Worm (Caenorhabditis elegans): ENCODE results near the gene F13H8.6.

Gene F13H8.6

ce11 chrII:6286865-6287264, at the start of gene F13H8.6:
F13H8.6 (minus strand) TSS chrII:6286965.
- TF ChIP-seq D2030.7 (GFP tag; IDR thresholded peaks at IDR 0.05), result no peak
- no peak for TF ChIP-seq die-1 (tag; optimal IDR thresholded peaks at IDR 0.05)
- no peak for TF ChIP-seq F10E7.11 (tag; optimal IDR thresholded peaks at IDR 0.05)
- no peak for TF ChIP-seq madf-8 (GFP tag; conservative IDR thresholded peaks at IDR 0.05)
- TF ChIP-seq nhr-27 (tag; optimal IDR thresholded peaks at IDR 0.05), result no peak
- TF ChIP-seq pha-4 (tag; optimal IDR thresholded peaks at IDR 0.05), result no peak
- TF ChIP-seq dpff-1 (tag; optimal IDR thresholded peaks at IDR 0.05), result no peak

ce11 chrII:6335358-6335757, 48.6 kb upstream of the F13H8.6 start, which contains the start of gene C32D5.14:
C32D5.14 (plus strand) TSS chrII:6335488.
- TF ChIP-seq ztf-26 (tag; optimal IDR thresholded peaks at IDR 0.05), result no peak
- peak; percentile 22 for TF ChIP-seq atf-7 (tag; optimal IDR thresholded peaks at IDR 0.05)
- TF ChIP-seq Y67H2A.10 (GFP tag; conservative IDR thresholded peaks at IDR 0.05), result no peak
- no peak; the same call in 1 of the 2 replicates for TF ChIP-seq B0336.3 (GFP tag; IDR thresholded peaks at IDR 0.05)
- no peak for TF ChIP-seq C06A6.2 (GFP tag; conservative IDR thresholded peaks at IDR 0.05)
- TF ChIP-seq aptf-2 (GFP tag; conservative IDR thresholded peaks at IDR 0.05), result no peak
- TF ChIP-seq F52B5.7 (tag; optimal IDR thresholded peaks at IDR 0.05), result no peak
- peak; percentile 61 for TF ChIP-seq nhr-80 (tag; optimal IDR thresholded peaks at IDR 0.05)
- peak; percentile 48 to 77 for TF ChIP-seq let-607 (tag; optimal IDR thresholded peaks at IDR 0.05)
- TF ChIP-seq rpc-1 (optimal IDR thresholded peaks at IDR 0.05), result no peak
- TF ChIP-seq rpc-1 (tag; optimal IDR thresholded peaks at IDR 0.05), result no peak
- no peak for TF ChIP-seq nfya-1 (tag; optimal IDR thresholded peaks at IDR 0.05; ENCODE audit: borderline replicate concordance, insufficient read depth)

- TF ChIP-seq ceh-58 (GFP tag; IDR thresholded peaks at IDR 0.05) (no peak), F33H1.4 (GFP tag; IDR thresholded peaks at IDR 0.05) (no peak), cebp-1 (GFP tag; IDR thresholded peaks at IDR 0.05) (no peak), cebp-1 (tag; optimal IDR thresholded peaks at IDR 0.05) (peak; percentile 25), fkh-3 (tag; optimal IDR thresholded peaks at IDR 0.05) (no peak), nhr-80 (tag; optimal IDR thresholded peaks at IDR 0.05) (peak; percentile 62)
These were observed 48.0 kb upstream of the F13H8.6 start for ce11 chrII:6334745-6335260.

ce11 chrII:6333887-6334286, 47.1 kb upstream of the F13H8.6 start, which contains the start of gene ttc-39B:
ttc-39B (minus strand) TSS chrII:6333987.
- no peak for TF ChIP-seq rcor-1 (GFP tag; IDR thresholded peaks at IDR 0.05)
- no peak for TF ChIP-seq aptf-3 (GFP tag; IDR thresholded peaks at IDR 0.05)
- no peak for TF ChIP-seq Y53F4B.3 (GFP tag; IDR thresholded peaks at IDR 0.05)

- TF ChIP-seq aptf-2 (GFP tag; conservative IDR thresholded peaks at IDR 0.05) (no peak), mxl-1 (tag; optimal IDR thresholded peaks at IDR 0.05) (no peak), sea-2 (GFP tag; IDR thresholded peaks at IDR 0.05) (no peak), unc-130 (GFP tag; optimal IDR thresholded peaks at IDR 0.05) (peak; percentile 2), nfya-2 (GFP tag; IDR thresholded peaks at IDR 0.05) (no peak), lsl-1 (GFP tag; optimal IDR thresholded peaks at IDR 0.05) (peak; percentile 78), ets-4 (GFP tag; optimal IDR thresholded peaks at IDR 0.05) (peak; percentile 75), Y79H2A.3 (GFP tag; conservative IDR thresholded peaks at IDR 0.05) (no peak), sdz-38 (tag; optimal IDR thresholded peaks at IDR 0.05) (no peak), sptf-2 (GFP tag; optimal IDR thresholded peaks at IDR 0.05) (no peak), ceh-40 (GFP tag; IDR thresholded peaks at IDR 0.05) (no peak), lin-54 (GFP tag; optimal IDR thresholded peaks at IDR 0.05) (peak; percentile 78), attf-3 (GFP tag; conservative IDR thresholded peaks at IDR 0.05) (0 out of 2 replicates have a peak, but pooled peaks have one; percentile 37), attf-6 (GFP tag; IDR thresholded peaks at IDR 0.05) (no peak), B0019.2 (GFP tag; conservative IDR thresholded peaks at IDR 0.05) (no peak; the same call in 1 of the 2 replicates), chd-7 (tag; optimal IDR thresholded peaks at IDR 0.05) (peak; percentile 73), F39B2.1 (GFP tag; IDR thresholded peaks at IDR 0.05) (no peak)
These were observed 44.6 kb upstream of the F13H8.6 start, which contains the start of gene set-4 for ce11 chrII:6331222-6331830. set-4 (minus strand) TSS chrII:6331341.
